Worm (Caenorhabditis elegans) whole organism, midembryonic: ENCODE results near the gene col-119.

Experiments used
- T22C8.4 ChIP-seq: fragments of 200-800 bp; sonication (Bioruptor generic); IDR thresholded peaks from 2 replicates; pipeline ENCODE4 v1.3.6; 2022; ENCODE audit warnings: missing genetic modification characterization, missing compliant biosample characterization
- cog-1 ChIP-seq: sonication (generic microtip); optimal IDR thresholded peaks from 2 replicates; lab custom pipeline; 2016; ENCODE audit warnings: missing genetic modification characterization, missing compliant biosample characterization
- flt-1 ChIP-seq: fragments of 200-800 bp; sonication (Bioruptor generic); IDR thresholded peaks from 2 replicates; pipeline ENCODE4 v1.3.6; 2022; ENCODE audit warnings: missing genetic modification characterization, missing compliant biosample characterization
- klf-2 ChIP-seq: fragments of 200-800 bp; sonication (Bioruptor generic); conservative IDR thresholded peaks from 2 replicates; pipeline ENCODE4 v1.3.6; 2022; ENCODE audit warnings: missing genetic modification reagents, missing genetic modification characterization, missing compliant biosample characterization
- med-1 ChIP-seq: sonication (generic microtip); optimal IDR thresholded peaks from 2 replicates; lab custom pipeline; 2017; ENCODE audit warnings: missing genetic modification characterization, mild to moderate bottlenecking, missing compliant biosample characterization, antibody characterized with exemption, missing genetic modification reagents; ENCODE audit not compliant: insufficient read depth
- ref-1 ChIP-seq: fragments of 200-800 bp; sonication (Bioruptor generic); conservative IDR thresholded peaks from 2 replicates; pipeline ENCODE4 v1.3.6; 2022; ENCODE audit warnings: missing genetic modification reagents, missing genetic modification characterization, missing compliant biosample characterization
- tab-1 ChIP-seq: fragments of 200-800 bp; sonication (Bioruptor generic); IDR thresholded peaks from 2 replicates; pipeline ENCODE4 v1.3.6; 2022; ENCODE audit warnings: missing genetic modification characterization, missing compliant biosample characterization
- ztf-23 ChIP-seq: fragments of 200-800 bp; sonication (Bioruptor generic); IDR thresholded peaks from 2 replicates; pipeline ENCODE4 v1.3.6; 2022; ENCODE audit warnings: missing genetic modification reagents, missing genetic modification characterization, missing compliant biosample characterization
- ztf-29 ChIP-seq: fragments of 200-800 bp; sonication (Bioruptor generic); IDR thresholded peaks from 2 replicates; pipeline ENCODE4 v1.3.6; 2022; ENCODE audit warnings: missing genetic modification reagents, missing genetic modification characterization, missing compliant biosample characterization

The col-119 gene

DNA sequence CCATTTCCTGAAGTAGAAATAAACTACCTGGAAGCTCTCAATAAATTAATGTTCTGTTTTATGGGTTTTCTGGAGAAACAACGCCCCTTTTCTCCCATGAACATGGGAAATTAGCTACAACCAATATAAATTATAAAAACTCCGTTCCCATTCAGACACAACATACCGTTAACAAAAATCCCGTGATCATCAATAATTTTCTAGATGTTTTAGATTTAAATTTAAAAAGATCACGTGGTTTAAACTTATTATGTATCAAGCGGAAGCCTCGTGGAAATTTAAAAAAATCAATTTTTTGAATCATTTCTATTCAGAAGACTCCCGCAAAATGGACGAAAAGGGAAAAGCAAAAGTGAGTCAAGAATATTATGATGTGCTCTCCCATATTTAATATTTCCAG is 13.7 kb downstream of the col-119 start, which contains the start of gene C53B4.2:
Gene C53B4.2 (plus strand): TSS at position 301 of the 400 bp plus-strand sequence.
- no peak for TF ChIP-seq tab-1 (GFP tag; lab: Robert Waterston, UW)
- TF ChIP-seq med-1 = no peak
- no peak for TF ChIP-seq klf-2
- TF ChIP-seq ztf-29 = no peak

- TF ChIP-seq ztf-23 (peak; percentile 82), tab-1 (GFP tag; lab: Robert Waterston, UW) (peak; percentile 90), T22C8.4 (peak; percentile 79), ztf-29 (peak; percentile 88), ref-1 (GFP tag; lab: Robert Waterston, UW) (peak; percentile 72), klf-2 (peak; percentile 82)
These were observed 15.6 kb downstream of the col-119 start for ce11 chrIV:8964042-8964441.

ce11 chrIV:8956189-8956588 is 23.4 kb downstream of the col-119 start, which contains the start of gene tpra-1:
Gene tpra-1 (plus strand): TSS chrIV:8956489.
- TF ChIP-seq ztf-23 = no peak
- TF ChIP-seq med-1 = no peak
- no peak for TF ChIP-seq ref-1 (GFP tag; lab: Robert Waterston, UW)
- TF ChIP-seq flt-1 (GFP tag; lab: Robert Waterston, UW) = no peak
- TF ChIP-seq T22C8.4 = no peak
- TF ChIP-seq ztf-29 = no peak
- no peak for TF ChIP-seq klf-2
- TF ChIP-seq cog-1 (tag; lab: Kevin White, UChicago) = no peak
- no peak for TF ChIP-seq tab-1 (GFP tag; lab: Robert Waterston, UW)

DNA sequence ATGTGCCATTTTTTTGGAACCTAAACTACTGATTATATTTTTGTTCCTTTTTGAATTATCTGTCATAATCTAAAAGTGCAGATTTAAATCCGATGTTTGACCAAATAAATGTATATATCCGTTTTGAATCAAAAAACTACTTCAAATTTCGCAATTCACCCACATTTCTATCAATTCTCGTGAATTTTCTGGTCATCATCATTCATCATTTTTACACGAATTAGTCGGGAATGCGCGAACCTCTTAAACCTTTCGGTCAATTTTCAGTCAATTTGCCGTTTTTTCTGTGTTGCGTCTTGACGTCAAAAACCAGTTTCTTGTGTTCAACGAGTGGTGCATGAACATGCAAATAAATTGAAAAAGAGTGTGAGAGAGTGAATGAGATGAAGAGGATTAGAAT is 25.5 kb downstream of the col-119 start:
- no peak for TF ChIP-seq ref-1 (GFP tag; lab: Robert Waterston, UW)
- TF ChIP-seq T22C8.4 = no peak
- no peak for TF ChIP-seq flt-1 (GFP tag; lab: Robert Waterston, UW)
- TF ChIP-seq tab-1 (GFP tag; lab: Robert Waterston, UW) = no peak
- no peak for TF ChIP-seq klf-2
- TF ChIP-seq med-1 = no peak
- TF ChIP-seq cog-1 (tag; lab: Kevin White, UChicago) = no peak
- no peak for TF ChIP-seq ztf-23
- TF ChIP-seq ztf-29 = no peak

DNA sequence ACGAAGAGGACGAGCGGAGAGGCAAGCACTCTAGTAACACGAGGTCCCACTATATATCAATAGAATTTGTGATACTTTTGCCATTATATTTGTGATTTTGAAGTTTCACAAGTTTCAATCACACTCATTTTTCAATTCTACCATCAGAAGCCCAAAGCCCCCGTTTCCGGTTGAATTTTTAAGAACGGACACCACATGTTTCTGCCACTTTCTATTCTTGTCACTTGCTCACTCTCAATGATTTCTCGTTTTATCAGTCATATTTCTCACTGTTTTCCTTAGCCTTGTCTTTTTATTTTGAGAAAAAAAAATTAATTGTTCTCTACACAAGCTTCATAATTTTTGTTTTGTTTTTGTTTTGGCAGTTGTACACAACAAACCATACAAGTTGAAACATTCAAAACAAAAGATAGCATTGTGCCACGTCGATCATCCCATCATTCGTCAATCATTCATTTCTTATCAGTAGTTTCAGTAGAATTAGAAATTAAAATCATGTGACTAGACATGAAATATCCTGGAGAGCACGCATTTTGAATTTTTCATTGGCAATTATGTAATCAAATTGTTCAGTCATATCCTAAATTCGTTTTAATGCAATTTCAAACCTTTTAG is 27.5 kb downstream of the col-119 start:
- no peak for TF ChIP-seq flt-1 (GFP tag; lab: Robert Waterston, UW)
- no peak for TF ChIP-seq ref-1 (GFP tag; lab: Robert Waterston, UW)
- TF ChIP-seq tab-1 (GFP tag; lab: Robert Waterston, UW) = no peak

DNA sequence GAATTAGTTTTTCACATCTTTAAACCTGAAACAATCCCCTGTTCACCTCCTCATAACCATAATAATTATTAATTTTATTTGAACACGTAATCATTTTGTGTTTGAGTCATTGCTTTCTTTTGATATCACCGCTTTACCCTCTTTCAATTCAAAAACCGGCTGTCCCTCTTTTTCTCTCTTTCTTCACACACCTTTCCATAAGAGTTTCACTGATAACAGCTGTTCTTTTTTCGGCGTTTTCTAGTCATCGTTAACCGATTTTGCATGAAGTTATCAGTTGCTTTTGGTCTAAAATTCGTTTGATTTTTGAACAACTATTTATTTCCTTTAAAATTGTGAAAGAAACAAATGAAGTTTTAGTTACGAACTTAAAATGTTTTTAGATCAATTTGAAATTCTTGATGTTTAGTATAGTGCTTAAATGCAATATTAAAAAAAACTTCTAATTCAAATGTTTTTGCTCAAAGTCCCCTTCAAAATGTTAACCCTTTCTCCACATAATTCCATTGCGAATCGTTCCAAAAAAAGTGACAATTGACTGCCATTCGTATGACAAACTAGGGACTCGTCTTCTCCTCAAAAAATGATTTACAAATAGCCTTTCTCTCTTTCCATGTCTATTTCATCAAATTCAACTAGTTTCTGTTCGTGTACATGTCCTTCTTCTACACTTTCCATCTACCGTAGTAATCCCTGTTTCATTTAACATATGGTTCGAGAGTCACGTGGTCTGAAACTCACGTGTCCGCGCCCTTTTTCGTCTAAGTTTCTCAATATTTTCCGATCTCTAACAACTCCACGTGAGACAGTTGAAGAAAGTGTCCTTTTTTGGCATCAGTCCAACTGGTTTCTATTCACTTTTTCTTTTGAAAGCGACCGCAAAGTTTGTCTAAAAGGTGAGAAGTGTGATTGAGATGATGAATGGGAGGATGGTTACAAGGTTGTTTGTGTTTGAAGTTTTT is 30.2 kb downstream of the col-119 start:
- TF ChIP-seq med-1 (no peak), cog-1 (tag; lab: Kevin White, UChicago) (no peak), tab-1 (GFP tag; lab: Robert Waterston, UW) (no peak), klf-2 (no peak), ztf-29 (no peak), ref-1 (GFP tag; lab: Robert Waterston, UW) (no peak), flt-1 (GFP tag; lab: Robert Waterston, UW) (no peak), T22C8.4 (no peak), ztf-23 (no peak)

DNA sequence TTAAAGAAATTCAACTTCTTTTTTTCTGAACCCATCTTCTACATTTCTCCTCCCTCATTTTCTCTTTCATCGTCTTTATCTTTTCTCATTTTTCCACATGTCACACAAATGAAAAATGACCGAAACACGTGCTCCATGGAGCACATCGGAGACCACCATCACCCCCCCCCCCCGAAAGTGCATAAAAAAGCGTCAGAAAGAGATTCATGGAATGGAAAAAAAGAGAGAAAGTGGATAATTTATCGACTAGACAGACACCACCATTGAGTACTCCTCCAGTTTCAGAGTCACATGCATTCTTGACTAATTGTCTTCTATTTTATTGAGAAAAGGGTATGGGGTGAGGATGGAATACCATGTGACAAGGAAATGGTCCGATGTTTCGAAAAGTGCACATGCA is 32.4 kb downstream of the col-119 start:
- TF ChIP-seq tab-1 (GFP tag; lab: Robert Waterston, UW) (no peak), flt-1 (GFP tag; lab: Robert Waterston, UW) (no peak), ref-1 (GFP tag; lab: Robert Waterston, UW) (no peak), T22C8.4 (no peak)

DNA sequence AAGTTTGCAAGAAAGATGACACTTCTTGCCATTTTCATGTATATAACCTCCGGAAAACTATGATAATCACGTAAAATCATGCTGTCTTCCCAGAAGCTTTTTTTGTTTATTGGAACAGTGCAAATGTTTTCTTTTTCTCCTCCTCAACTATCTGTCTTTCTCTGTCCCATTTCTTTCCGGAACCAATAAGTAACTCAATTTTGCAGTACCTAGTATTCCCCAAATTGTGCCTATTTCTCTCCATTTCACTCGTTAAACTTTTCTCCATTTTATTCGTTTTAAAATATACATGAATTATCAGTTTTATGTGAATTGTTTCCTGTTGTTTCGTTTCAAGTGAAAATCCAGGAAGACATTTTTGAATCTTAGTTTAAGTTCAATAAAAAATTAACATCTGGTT is 36.2 kb downstream of the col-119 start:
- TF ChIP-seq ref-1 (GFP tag; lab: Robert Waterston, UW) = no peak

- TF ChIP-seq klf-2 (no peak), cog-1 (tag; lab: Kevin White, UChicago) (no peak), ztf-29 (no peak), flt-1 (GFP tag; lab: Robert Waterston, UW) (no peak), ztf-23 (no peak), T22C8.4 (no peak), med-1 (no peak), ref-1 (GFP tag; lab: Robert Waterston, UW) (no peak), tab-1 (GFP tag; lab: Robert Waterston, UW) (no peak)
These were observed 46.0 kb downstream of the col-119 start, which contains the start of gene D1046.4 for ce11 chrIV:8933575-8933974. Gene D1046.4 (plus strand): TSS chrIV:8933875.

DNA sequence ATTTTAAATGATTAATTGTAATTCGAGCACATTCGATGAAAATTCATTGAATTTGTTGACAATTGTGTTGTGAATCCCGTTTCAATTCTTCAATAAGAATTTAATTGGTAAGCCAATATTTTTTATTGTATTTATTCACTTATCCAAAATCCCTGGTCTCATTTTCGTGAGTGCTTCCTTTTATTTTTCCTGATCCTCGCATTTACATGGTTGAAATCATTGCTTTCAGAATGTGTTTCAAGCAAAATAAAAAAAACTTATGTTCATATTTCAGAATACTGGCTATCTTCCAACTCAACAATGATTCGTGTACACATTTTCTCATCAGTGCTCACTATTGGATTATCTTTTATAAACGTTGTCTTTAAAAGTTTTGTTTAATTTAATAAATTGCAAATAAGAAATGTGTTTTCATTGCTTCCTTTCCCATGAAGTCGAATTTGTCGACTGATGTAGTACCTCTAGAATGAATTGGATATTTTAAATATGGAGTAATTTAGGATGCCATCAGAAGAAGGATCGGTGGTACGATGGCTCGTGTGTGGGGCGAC is 49.6 kb downstream of the col-119 start, which contains the start of the genes D1046.18 and slc-25A26:
Gene D1046.18 (plus strand): TSS at position 301 of the 551 bp plus-strand sequence.
Gene slc-25A26 (plus strand): TSS at position 501 of the 551 bp plus-strand sequence.
- no peak for TF ChIP-seq flt-1 (GFP tag; lab: Robert Waterston, UW)
- no peak for TF ChIP-seq med-1
- no peak for TF ChIP-seq ztf-29
- no peak for TF ChIP-seq T22C8.4
- no peak for TF ChIP-seq ztf-23
- no peak for TF ChIP-seq ref-1 (GFP tag; lab: Robert Waterston, UW)
- TF ChIP-seq cog-1 (tag; lab: Kevin White, UChicago) = no peak
- no peak for TF ChIP-seq tab-1 (GFP tag; lab: Robert Waterston, UW)
- no peak for TF ChIP-seq klf-2
